Fruit fly (Drosophila melanogaster) whole organism, adult: ENCODE results near the gene CG43638.

Experiments used
- CG11617 ChIP-seq: fragments of 200-800 bp; sonication (Bioruptor generic); optimal IDR thresholded peaks from 2 replicates; lab custom pipeline; 2017; ENCODE audit warnings: mild to moderate bottlenecking, missing biosample characterization, missing genetic modification reagents, missing genetic modification characterization
- CG12768 ChIP-seq: fragments of 200-800 bp; sonication (Bioruptor generic); optimal IDR thresholded peaks from 2 replicates; lab custom pipeline; 2017; ENCODE audit warnings: missing biosample characterization, missing genetic modification characterization, mild to moderate bottlenecking, moderate library complexity, missing genetic modification reagents
- CG1620 ChIP-seq: fragments of 200-800 bp; sonication (Bioruptor generic); optimal IDR thresholded peaks from 2 replicates; lab custom pipeline; 2016; ENCODE audit warnings: missing biosample characterization, missing genetic modification characterization
- CG7101 ChIP-seq: fragments of 200-800 bp; sonication (Bioruptor generic); optimal IDR thresholded peaks from 2 replicates; lab custom pipeline; 2018; ENCODE audit warnings: missing biosample characterization, mild to moderate bottlenecking, missing genetic modification characterization, moderate library complexity
- Hr96 ChIP-seq: fragments of 200-800 bp; sonication (Bioruptor generic); optimal IDR thresholded peaks from 2 replicates; lab custom pipeline; 2016; ENCODE audit warnings: missing biosample characterization, missing genetic modification characterization
- bab1 ChIP-seq: fragments of 200-800 bp; sonication (Bioruptor generic); optimal IDR thresholded peaks from 3 replicates; lab custom pipeline; 2019; ENCODE audit warnings: missing biosample characterization, mild to moderate bottlenecking, missing genetic modification characterization, moderate library complexity
- kay ChIP-seq: fragments of 200-800 bp; sonication (Bioruptor generic); peaks from one replicate; lab custom pipeline; 2016; ENCODE audit warnings: missing biosample characterization, missing genetic modification characterization, borderline replicate concordance

- TF ChIP-seq CG12768 (GFP tag; lab: Kevin White, UChicago): no peak
- TF ChIP-seq CG11617 (GFP tag; lab: Kevin White, UChicago): no peak
- no peak for TF ChIP-seq kay (GFP tag; lab: Kevin White, UChicago)
- no peak for TF ChIP-seq CG1620 (GFP tag; lab: Kevin White, UChicago)
- TF ChIP-seq CG7101 (tag; lab: Kevin White, UChicago): no peak
- TF ChIP-seq bab1 (GFP tag; lab: Kevin White, UChicago): no peak
- TF ChIP-seq Hr96: no peak
Observed at dm6 chr3L:12072388-12072787, 28.0 kb downstream of the CG43638 start.
